Worm (Caenorhabditis elegans) whole organism, midembryonic: ENCODE results near the gene srh-272.

Experiments
- T22C8.4 ChIP-seq: fragments of 200-800 bp; sonication (Bioruptor generic); IDR thresholded peaks from 2 replicates; pipeline ENCODE4 v1.3.6; 2022; ENCODE audit warnings: missing genetic modification characterization, missing compliant biosample characterization
- cog-1 ChIP-seq: sonication (generic microtip); optimal IDR thresholded peaks from 2 replicates; lab custom pipeline; 2016; ENCODE audit warnings: missing genetic modification characterization, missing compliant biosample characterization
- flt-1 ChIP-seq: fragments of 200-800 bp; sonication (Bioruptor generic); IDR thresholded peaks from 2 replicates; pipeline ENCODE4 v1.3.6; 2022; ENCODE audit warnings: missing genetic modification characterization, missing compliant biosample characterization
- klf-2 ChIP-seq: fragments of 200-800 bp; sonication (Bioruptor generic); conservative IDR thresholded peaks from 2 replicates; pipeline ENCODE4 v1.3.6; 2022; ENCODE audit warnings: missing genetic modification reagents, missing genetic modification characterization, missing compliant biosample characterization
- med-1 ChIP-seq: sonication (generic microtip); optimal IDR thresholded peaks from 2 replicates; lab custom pipeline; 2017; ENCODE audit warnings: missing genetic modification characterization, mild to moderate bottlenecking, missing compliant biosample characterization, antibody characterized with exemption, missing genetic modification reagents; ENCODE audit not compliant: insufficient read depth
- ref-1 ChIP-seq: fragments of 200-800 bp; sonication (Bioruptor generic); conservative IDR thresholded peaks from 2 replicates; pipeline ENCODE4 v1.3.6; 2022; ENCODE audit warnings: missing genetic modification reagents, missing genetic modification characterization, missing compliant biosample characterization
- tab-1 ChIP-seq: fragments of 200-800 bp; sonication (Bioruptor generic); IDR thresholded peaks from 2 replicates; pipeline ENCODE4 v1.3.6; 2022; ENCODE audit warnings: missing genetic modification characterization, missing compliant biosample characterization
- ztf-23 ChIP-seq: fragments of 200-800 bp; sonication (Bioruptor generic); IDR thresholded peaks from 2 replicates; pipeline ENCODE4 v1.3.6; 2022; ENCODE audit warnings: missing genetic modification reagents, missing genetic modification characterization, missing compliant biosample characterization
- ztf-29 ChIP-seq: fragments of 200-800 bp; sonication (Bioruptor generic); IDR thresholded peaks from 2 replicates; pipeline ENCODE4 v1.3.6; 2022; ENCODE audit warnings: missing genetic modification reagents, missing genetic modification characterization, missing compliant biosample characterization

The srh-272 gene

ce11 chrV:2912901-2913300, 49.8 kb downstream of the srh-272 start, which contains the start of gene C31B8.9:
TSS of gene C31B8.9 (minus strand) at chrV:2913001.
- TF ChIP-seq ref-1 (GFP tag; lab: Robert Waterston, UW) (no peak), ztf-23 (GFP tag; lab: Robert Waterston, UW) (no peak), ztf-29 (no peak), flt-1 (no peak), tab-1 (GFP tag; lab: Robert Waterston, UW) (no peak), klf-2 (GFP tag; lab: Robert Waterston, UW) (no peak), cog-1 (tag; lab: Kevin White, UChicago) (no peak), T22C8.4 (GFP tag; lab: Robert Waterston, UW) (no peak), med-1 (GFP tag; lab: Kevin White, UChicago) (no peak)

- TF ChIP-seq med-1 (GFP tag; lab: Kevin White, UChicago) (no peak), T22C8.4 (GFP tag; lab: Robert Waterston, UW) (no peak), flt-1 (no peak), ref-1 (GFP tag; lab: Robert Waterston, UW) (no peak), ztf-23 (GFP tag; lab: Robert Waterston, UW) (no peak), cog-1 (tag; lab: Kevin White, UChicago) (no peak), ztf-29 (no peak), tab-1 (GFP tag; lab: Robert Waterston, UW) (no peak), klf-2 (GFP tag; lab: Robert Waterston, UW) (no peak)
These were observed 50.8 kb downstream of the srh-272 start, which contains the start of gene srh-146 for ce11 chrV:2913948-2914347. TSS of gene srh-146 (plus strand) at chrV:2914248.
